Fruit fly (Drosophila melanogaster) Kc167 (cell line): ENCODE measurements around the gene CG44008.

ENCODE experiments used
- Myc ChIP-seq: fragments of >200 bp; optimal IDR thresholded peaks from 2 replicates; lab custom pipeline; 2017; ENCODE audit warnings: missing external identifiers
- Sin3A ChIP-seq: fragments of >200 bp; optimal IDR thresholded peaks from 2 replicates; lab custom pipeline; 2018; ENCODE audit warnings: missing external identifiers
- h ChIP-seq: fragments of >200 bp; optimal IDR thresholded peaks from 3 replicates; lab custom pipeline; 2018; ENCODE audit warnings: missing external identifiers
- insv ChIP-seq: fragments of >200 bp; optimal IDR thresholded peaks from 3 replicates; lab custom pipeline; 2018; ENCODE audit warnings: missing external identifiers
- psq ChIP-seq: fragments of >200 bp; optimal IDR thresholded peaks from 2 replicates; lab custom pipeline; 2017; ENCODE audit warnings: missing external identifiers
- ttk ChIP-seq: sonication (Bioruptor generic); optimal IDR thresholded peaks from 2 replicates; lab custom pipeline; 2017; ENCODE audit warnings: missing external identifiers

Gene CG44008

dm6 chr2L:11842291-11843187 is at the start of gene CG44008, which contains the start of the genes CG14933, CG46426 and CG42486:
Gene CG44008, minus strand, starts transcription at chr2L:11842445.
Gene CG14933, plus strand, starts transcription at chr2L:11842828.
Gene CG46426, plus strand, starts transcription at chr2L:11842828.
Gene CG42486, plus strand, starts transcription at chr2L:11843137.
- TF ChIP-seq psq (lab: Kevin White, UChicago) (no peak), h (lab: Kevin White, UChicago) (no peak), insv (no peak), ttk (lab: Kevin White, UChicago) (no peak), Sin3A (lab: Kevin White, UChicago) (no peak), Myc (no peak)

- no peak for TF ChIP-seq Myc
- TF ChIP-seq Sin3A (lab: Kevin White, UChicago), result no peak
- no peak for TF ChIP-seq insv
- TF ChIP-seq h (lab: Kevin White, UChicago), result no peak
- no peak for TF ChIP-seq ttk (lab: Kevin White, UChicago)
- TF ChIP-seq psq (lab: Kevin White, UChicago), result no peak
These were observed 36.6 kb upstream of the CG44008 start for dm6 chr2L:11878812-11879328.

- TF ChIP-seq ttk (lab: Kevin White, UChicago) (no peak), insv (no peak), psq (lab: Kevin White, UChicago) (no peak), Myc (no peak), h (lab: Kevin White, UChicago) (no peak), Sin3A (lab: Kevin White, UChicago) (no peak)
These were observed 32.6 kb upstream of the CG44008 start for dm6 chr2L:11874890-11875289.

dm6 chr2L:11874232-11874765 is 32.1 kb upstream of the CG44008 start:
- TF ChIP-seq Sin3A (lab: Kevin White, UChicago) (no peak), Myc (no peak), insv (no peak), ttk (lab: Kevin White, UChicago) (no peak), h (lab: Kevin White, UChicago) (no peak), psq (lab: Kevin White, UChicago) (no peak)

dm6 chr2L:11870867-11871452 is 28.7 kb upstream of the CG44008 start:
- TF ChIP-seq Myc (no peak), psq (lab: Kevin White, UChicago) (no peak), ttk (lab: Kevin White, UChicago) (no peak), Sin3A (lab: Kevin White, UChicago) (no peak), h (lab: Kevin White, UChicago) (no peak), insv (no peak)

- TF ChIP-seq insv, result no peak
- TF ChIP-seq psq (lab: Kevin White, UChicago), result no peak
- TF ChIP-seq Sin3A (lab: Kevin White, UChicago), result no peak
- TF ChIP-seq h (lab: Kevin White, UChicago), result no peak
- no peak for TF ChIP-seq Myc
- TF ChIP-seq ttk (lab: Kevin White, UChicago), result no peak
These were observed 10.9 kb upstream of the CG44008 start, which contains the start of gene CG42751 for dm6 chr2L:11853130-11853529. Gene CG42751, plus strand, starts transcription at chr2L:11853430.

- TF ChIP-seq h (lab: Kevin White, UChicago) (no peak), Myc (no peak), ttk (lab: Kevin White, UChicago) (no peak), insv (no peak), psq (lab: Kevin White, UChicago) (no peak), Sin3A (lab: Kevin White, UChicago) (no peak)
These were observed 7.4 kb upstream of the CG44008 start, which contains the start of gene Mal-B2 for dm6 chr2L:11849658-11850057. Gene Mal-B2, plus strand, starts transcription at chr2L:11849958.

- no peak for TF ChIP-seq insv
- TF ChIP-seq ttk (lab: Kevin White, UChicago), result no peak
These were observed 4.7 kb upstream of the CG44008 start, which contains the start of gene Mal-B1 for dm6 chr2L:11846926-11847325. Gene Mal-B1, plus strand, starts transcription at chr2L:11847226.

dm6 chr2L:11845159-11845788 is 3.0 kb upstream of the CG44008 start:
- TF ChIP-seq h (lab: Kevin White, UChicago) (no peak), Myc (no peak), ttk (lab: Kevin White, UChicago) (no peak), Sin3A (lab: Kevin White, UChicago) (no peak), insv (no peak), psq (lab: Kevin White, UChicago) (no peak)

dm6 chr2L:11844278-11844677 is 2.0 kb upstream of the CG44008 start:
- TF ChIP-seq h (lab: Kevin White, UChicago) (no peak), Sin3A (lab: Kevin White, UChicago) (no peak), ttk (lab: Kevin White, UChicago) (no peak), Myc (no peak), insv (no peak), psq (lab: Kevin White, UChicago) (no peak)

- TF ChIP-seq Myc (no peak), Sin3A (lab: Kevin White, UChicago) (no peak), h (lab: Kevin White, UChicago) (no peak), insv (no peak), psq (lab: Kevin White, UChicago) (no peak), ttk (lab: Kevin White, UChicago) (no peak)
These were observed 707 bp downstream of the CG44008 start for dm6 chr2L:11841538-11841937.
